Fruit fly (Drosophila melanogaster): ENCODE data around the gene RpL3.

Gene RpL3

dm6 chr3R:11226496-11226895 is 4.8 kb downstream of the RpL3 start, which contains the start of gene CG17726 (continued):
- TF ChIP-seq wek (GFP tag; optimal IDR thresholded peaks at IDR 0.05) (peak; percentile 79), schlank (tag; optimal IDR thresholded peaks at IDR 0.05) (peak; percentile 88), CG10431 (GFP tag; optimal IDR thresholded peaks at IDR 0.05) (peak; percentile 91), CG12071 (GFP tag; optimal IDR thresholded peaks at IDR 0.05) (peak; percentile 90), Chrac-16 (GFP tag; optimal IDR thresholded peaks at IDR 0.05) (peak; percentile 98), bigmax (GFP tag; optimal IDR thresholded peaks at IDR 0.05) (no peak), toy (GFP tag; IDR thresholded peaks at IDR 0.05) (peak; percentile 91), rib (GFP tag; IDR thresholded peaks at IDR 0.05) (peak; percentile 97), repo (GFP tag; optimal IDR thresholded peaks at IDR 0.05) (peak; percentile 76)

dm6 chr3R:11230392-11230791 is 8.7 kb downstream of the RpL3 start, which contains the start of gene GCC88:
Gene GCC88 (minus strand): TSS chr3R:11230600.
- TF ChIP-seq H15 (GFP tag; IDR thresholded peaks at IDR 0.05) (no peak), crp (GFP tag; optimal IDR thresholded peaks at IDR 0.05) (peak; percentile 23 to 84), knrl (GFP tag; IDR thresholded peaks at IDR 0.05; ENCODE audit: partially characterized antibody) (no peak), CG12942 (GFP tag; optimal IDR thresholded peaks at IDR 0.05) (no peak), tgo (GFP tag; IDR thresholded peaks at IDR 0.05) (no peak), trem (tag; optimal IDR thresholded peaks at IDR 0.05) (peak; percentile 98), CG15011 (GFP tag; optimal IDR thresholded peaks at IDR 0.05) (no peak), Hmx (GFP tag; optimal IDR thresholded peaks at IDR 0.05) (no peak), aop (GFP tag; IDR thresholded peaks at IDR 0.05) (no peak), CG14014 (GFP tag; IDR thresholded peaks at IDR 0.05) (no peak), CG12299 (tag; optimal IDR thresholded peaks at IDR 0.05) (no peak), Dll (GFP tag; IDR thresholded peaks at IDR 0.05; ENCODE audit: partially characterized antibody) (no peak), D (optimal IDR thresholded peaks at IDR 0.05) (no peak), D (GFP tag; optimal IDR thresholded peaks at IDR 0.05) (no peak), lbe (GFP tag; optimal IDR thresholded peaks at IDR 0.05) (no peak), CG17912 (GFP tag; optimal IDR thresholded peaks at IDR 0.05) (no peak), CG3163 (GFP tag; optimal IDR thresholded peaks at IDR 0.05) (no peak), Mad (GFP tag; optimal IDR thresholded peaks at IDR 0.05) (no peak), peb (GFP tag; IDR thresholded peaks at IDR 0.05) (no peak), CG3726 (GFP tag; IDR thresholded peaks at IDR 0.05) (no peak), CG18011 (GFP tag; optimal IDR thresholded peaks at IDR 0.05) (no peak), E2f2 (GFP tag; IDR thresholded peaks at IDR 0.05) (peak; percentile 39; the same call in 1 of the 2 replicates), CG4617 (GFP tag; optimal IDR thresholded peaks at IDR 0.05; ENCODE audit: borderline replicate concordance) (peak; percentile 46), so (GFP tag; IDR thresholded peaks at IDR 0.05) (no peak), pzg (GFP tag; optimal IDR thresholded peaks at IDR 0.05) (peak; percentile 27), Chrac-16 (GFP tag; optimal IDR thresholded peaks at IDR 0.05) (no peak), ash1 (GFP tag; optimal IDR thresholded peaks at IDR 0.05) (no peak), ara (GFP tag; IDR thresholded peaks at IDR 0.05) (no peak), Fer2 (tag; optimal IDR thresholded peaks at IDR 0.05) (no peak), gfzf (GFP tag; optimal IDR thresholded peaks at IDR 0.05) (peak; percentile 63), mam (GFP tag; optimal IDR thresholded peaks at IDR 0.05) (no peak), MBD-R2 (GFP tag; IDR thresholded peaks at IDR 0.05) (peak; percentile 78), dysf (GFP tag; IDR thresholded peaks at IDR 0.05) (no peak), MESR4 (GFP tag; optimal IDR thresholded peaks at IDR 0.05) (peak; percentile 45), ATbp (GFP tag; optimal IDR thresholded peaks at IDR 0.05) (no peak), CG34422 (GFP tag; IDR thresholded peaks at IDR 0.05) (0 out of 3 replicates have a peak, but pooled peaks have one; percentile 1), Nf-YB (GFP tag; optimal IDR thresholded peaks at IDR 0.05) (no peak), Dp (GFP tag; optimal IDR thresholded peaks at IDR 0.05) (peak; percentile 29), CG17359 (tag; optimal IDR thresholded peaks at IDR 0.05) (peak; percentile 91)
